Worm (Caenorhabditis elegans) whole organism, midembryonic: ENCODE results near the gene R05D8.11.

Experiments used
- cog-1 ChIP-seq: sonication (generic microtip); optimal IDR thresholded peaks from 2 replicates; lab custom pipeline; 2016; ENCODE audit warnings: missing genetic modification characterization, missing compliant biosample characterization
- flt-1 ChIP-seq: fragments of 200-800 bp; sonication (Bioruptor generic); IDR thresholded peaks from 2 replicates; pipeline ENCODE4 v1.3.6; 2022; ENCODE audit warnings: missing genetic modification characterization, missing compliant biosample characterization
- klf-2 ChIP-seq: fragments of 200-800 bp; sonication (Bioruptor generic); conservative IDR thresholded peaks from 2 replicates; pipeline ENCODE4 v1.3.6; 2022; ENCODE audit warnings: missing genetic modification reagents, missing genetic modification characterization, missing compliant biosample characterization
- med-1 ChIP-seq: sonication (generic microtip); optimal IDR thresholded peaks from 2 replicates; lab custom pipeline; 2017; ENCODE audit warnings: missing genetic modification characterization, mild to moderate bottlenecking, missing compliant biosample characterization, antibody characterized with exemption, missing genetic modification reagents; ENCODE audit not compliant: insufficient read depth

- no peak for TF ChIP-seq cog-1 (tag; lab: Kevin White, UChicago)
- TF ChIP-seq klf-2 (GFP tag; lab: Robert Waterston, UW): no peak
- no peak for TF ChIP-seq med-1 (GFP tag; lab: Kevin White, UChicago)
- no peak for TF ChIP-seq flt-1
Observed at ce11 chrV:2761470-2761869, 19.2 kb downstream of the R05D8.11 start.
